Worm (Caenorhabditis elegans): ENCODE measurements around the gene M6.4.

Gene M6.4

DNA sequence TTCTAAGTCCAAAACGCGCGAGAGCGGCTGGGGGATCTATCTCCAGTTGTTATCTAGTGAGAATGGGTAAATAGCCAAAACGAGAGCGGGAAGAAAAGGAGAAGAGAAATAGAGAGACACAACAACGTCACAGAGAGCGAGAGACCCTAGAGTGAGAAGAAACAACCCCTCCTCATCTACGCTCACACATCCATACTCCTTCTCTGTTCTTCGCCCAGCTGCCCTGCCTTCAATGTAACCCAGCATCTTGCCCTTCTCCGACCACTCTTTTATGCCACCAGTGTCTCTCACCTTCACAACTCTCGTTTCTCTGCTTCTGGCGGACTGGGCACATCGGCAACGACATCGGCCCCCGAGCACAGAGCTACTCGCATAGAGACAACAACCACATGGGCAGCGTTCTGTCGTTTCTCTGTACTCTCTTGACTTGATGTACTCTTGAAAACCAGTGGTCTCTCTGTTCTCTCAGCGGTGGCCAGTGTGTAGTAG lies 35.7 kb upstream of the M6.4 start (continued):
- TF ChIP-seq blmp-1 (tag; optimal IDR thresholded peaks at IDR 0.05): peak; percentile 52
- peak; percentile 60 for TF ChIP-seq snpc-4 (tag; optimal IDR thresholded peaks at IDR 0.05)
- TF ChIP-seq elt-3 (tag; optimal IDR thresholded peaks at IDR 0.05): peak in 1 of 6 experiments; percentile 45
- TF ChIP-seq nhr-90 (tag; optimal IDR thresholded peaks at IDR 0.05; ENCODE audit: poor library complexity): peak; percentile 66
- TF ChIP-seq ceh-63 (GFP tag; optimal IDR thresholded peaks at IDR 0.05): no peak
- TF ChIP-seq dpl-1 (GFP tag; optimal IDR thresholded peaks at IDR 0.05): peak; percentile 24 to 36 (median 28)
- no peak for TF ChIP-seq lin-39 (tag; optimal IDR thresholded peaks at IDR 0.05)

DNA sequence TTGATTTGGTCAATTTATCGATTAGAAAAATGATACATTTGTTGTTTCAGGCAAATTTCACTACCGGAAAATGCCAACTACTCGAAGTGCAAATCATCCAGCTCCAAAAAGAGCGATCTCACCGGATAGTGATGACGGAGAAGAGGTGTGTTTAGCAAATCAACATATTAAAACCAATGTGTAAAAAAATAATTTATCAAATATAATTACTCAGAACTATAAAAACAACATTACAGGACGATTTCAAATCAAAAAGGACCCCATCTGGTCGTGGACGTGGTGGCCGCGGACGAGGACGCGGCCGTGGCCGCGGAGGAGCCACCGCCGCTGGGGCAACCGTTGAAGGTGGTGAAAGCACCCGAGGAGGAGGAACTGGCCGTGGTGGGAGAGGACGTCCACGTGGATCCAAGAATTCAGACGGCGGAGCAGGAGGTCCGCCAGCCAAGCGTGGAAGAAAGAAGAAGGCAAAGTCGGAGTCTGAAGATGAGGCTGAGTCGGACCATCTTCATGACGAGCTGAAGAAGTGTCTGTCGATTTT lies 35.0 kb upstream of the M6.4 start, which contains the start of gene F13C5.2:
F13C5.2 (plus strand) TSS at position 51 of the 538 bp plus-strand sequence.
- TF ChIP-seq nhr-85 (tag) (peak; percentile 34), mep-1 (tag; optimal IDR thresholded peaks at IDR 0.05) (no peak), ceh-8 (GFP tag; optimal IDR thresholded peaks at IDR 0.05) (peak; percentile 56)

DNA sequence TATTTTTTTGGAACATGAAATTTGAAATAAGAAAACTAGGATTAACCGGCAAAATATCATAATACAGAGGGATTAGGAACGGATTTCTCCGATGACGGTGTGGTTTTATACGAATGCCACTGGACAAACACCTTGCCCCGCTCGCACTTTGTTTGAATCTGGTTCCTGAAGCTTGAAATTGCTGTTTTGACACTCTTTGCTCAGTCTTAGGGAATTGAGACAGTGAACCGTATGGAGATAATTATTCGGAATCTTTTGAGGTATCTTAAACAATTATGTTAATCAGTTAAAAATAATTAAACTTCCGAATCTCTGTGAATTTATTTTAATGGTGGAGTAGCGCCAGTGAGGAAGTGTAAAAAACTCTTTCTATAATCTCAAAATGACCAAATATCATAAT lies 29.5 kb upstream of the M6.4 start, which contains the start of gene F13C5.3:
F13C5.3 (minus strand) TSS at position 101 of the 400 bp plus-strand sequence.
- TF ChIP-seq ceh-63 (GFP tag; optimal IDR thresholded peaks at IDR 0.05): no peak
- no peak for TF ChIP-seq ets-5 (GFP tag; IDR thresholded peaks at IDR 0.05)
- no peak for TF ChIP-seq unc-130 (tag; optimal IDR thresholded peaks at IDR 0.05)
- TF ChIP-seq egl-27 (tag; optimal IDR thresholded peaks at IDR 0.05): no peak
- TF ChIP-seq nhr-12 (tag; optimal IDR thresholded peaks at IDR 0.05): no peak
- no peak for TF ChIP-seq ces-1 (GFP tag; optimal IDR thresholded peaks at IDR 0.05)
- TF ChIP-seq ama-1 (optimal IDR thresholded peaks at IDR 0.05): no peak
- no peak for TF ChIP-seq aly-2 (tag; optimal IDR thresholded peaks at IDR 0.05)
- no peak for TF ChIP-seq mep-1 (tag; optimal IDR thresholded peaks at IDR 0.05)
- no peak for TF ChIP-seq elt-3 (tag; optimal IDR thresholded peaks at IDR 0.05)
- TF ChIP-seq fkh-10 (GFP tag; optimal IDR thresholded peaks at IDR 0.05): no peak
- no peak for TF ChIP-seq nhr-237 (tag; optimal IDR thresholded peaks at IDR 0.05)
- no peak for TF ChIP-seq nhr-11 (tag; optimal IDR thresholded peaks at IDR 0.05)
- no peak for TF ChIP-seq sptf-1 (tag; optimal IDR thresholded peaks at IDR 0.05)
- TF ChIP-seq nhr-90 (tag; optimal IDR thresholded peaks at IDR 0.05; ENCODE audit: poor library complexity): no peak
- TF ChIP-seq nhr-71 (tag; optimal IDR thresholded peaks at IDR 0.05): no peak
- TF ChIP-seq ceh-8 (GFP tag; optimal IDR thresholded peaks at IDR 0.05): no peak

DNA sequence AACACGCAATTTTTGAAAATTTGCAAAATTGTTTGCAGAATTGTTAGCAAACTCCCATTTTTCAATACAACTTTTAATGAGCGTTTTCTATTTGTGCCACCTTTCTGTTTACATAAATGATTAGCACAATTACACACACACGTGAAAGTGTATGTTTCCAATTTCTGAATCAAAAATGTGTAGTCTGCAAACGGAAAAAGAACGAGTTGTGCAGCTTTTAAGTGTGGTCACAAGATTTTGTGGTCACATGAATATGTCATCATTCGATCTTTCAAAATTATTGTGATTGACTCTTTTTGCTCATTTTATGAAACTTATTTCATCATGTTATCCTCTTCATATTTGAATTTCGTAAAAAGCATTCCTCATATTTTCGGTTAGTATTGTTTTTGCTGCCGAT lies 28.3 kb upstream of the M6.4 start:
- peak; percentile 44 for TF ChIP-seq fkh-8 (tag; optimal IDR thresholded peaks at IDR 0.05)
- TF ChIP-seq lin-39 (tag; optimal IDR thresholded peaks at IDR 0.05): no peak
- no peak for TF ChIP-seq fkh-4 (tag; optimal IDR thresholded peaks at IDR 0.05; ENCODE audit: borderline replicate concordance)
- TF ChIP-seq jun-1 (tag; optimal IDR thresholded peaks at IDR 0.05): peak; percentile 35
- TF ChIP-seq snu-23 (GFP tag; optimal IDR thresholded peaks at IDR 0.05): no peak
- TF ChIP-seq hlh-17 (GFP tag; optimal IDR thresholded peaks at IDR 0.05; ENCODE audit: borderline replicate concordance): no peak
- TF ChIP-seq alr-1 (tag; optimal IDR thresholded peaks at IDR 0.05; ENCODE audit: borderline replicate concordance): no peak
- no peak for TF ChIP-seq unc-130 (tag; optimal IDR thresholded peaks at IDR 0.05)
- no peak for TF ChIP-seq efl-1 (optimal IDR thresholded peaks at IDR 0.05)
- peak in 1 of 2 experiments; percentile 60 for TF ChIP-seq efl-1 (GFP tag; optimal IDR thresholded peaks at IDR 0.05 in 1 of 2)
- peak; percentile 49 for TF ChIP-seq nhr-20 (tag; optimal IDR thresholded peaks at IDR 0.05)
- no peak for TF ChIP-seq nhr-77 (tag; optimal IDR thresholded peaks at IDR 0.05)
- no peak for TF ChIP-seq sptf-1 (tag; optimal IDR thresholded peaks at IDR 0.05)
- peak; percentile 64 for TF ChIP-seq elt-2 (tag; optimal IDR thresholded peaks at IDR 0.05)
- TF ChIP-seq lin-14 (GFP tag; optimal IDR thresholded peaks at IDR 0.05): peak; percentile 73
- TF ChIP-seq ama-1 (optimal IDR thresholded peaks at IDR 0.05): no peak
- TF ChIP-seq nhr-12 (tag; optimal IDR thresholded peaks at IDR 0.05): no peak
- TF ChIP-seq lir-3 (tag; optimal IDR thresholded peaks at IDR 0.05; ENCODE audit: poor library complexity): peak; percentile 30
- TF ChIP-seq grh-1 (GFP tag; IDR thresholded peaks at IDR 0.05): no peak
- no peak for TF ChIP-seq ceh-82 (tag; optimal IDR thresholded peaks at IDR 0.05)
- peak; percentile 65 for TF ChIP-seq ceh-8 (GFP tag; optimal IDR thresholded peaks at IDR 0.05)
- TF ChIP-seq ces-1 (GFP tag; optimal IDR thresholded peaks at IDR 0.05): no peak
- TF ChIP-seq nhr-11 (tag; optimal IDR thresholded peaks at IDR 0.05): no peak
- TF ChIP-seq unc-86 (tag; optimal IDR thresholded peaks at IDR 0.05): no peak
- peak; percentile 54 for TF ChIP-seq nhr-71 (tag; optimal IDR thresholded peaks at IDR 0.05)
- no peak for TF ChIP-seq ztf-4 (tag; optimal IDR thresholded peaks at IDR 0.05)
- TF ChIP-seq xbp-1 (tag; optimal IDR thresholded peaks at IDR 0.05): no peak
- no peak for TF ChIP-seq C34B4.2 (tag; optimal IDR thresholded peaks at IDR 0.05)
- TF ChIP-seq Y116A8C.19 (tag; optimal IDR thresholded peaks at IDR 0.05; ENCODE audit: borderline replicate concordance): no peak
- no peak for TF ChIP-seq C04F5.9 (tag; optimal IDR thresholded peaks at IDR 0.05)
- TF ChIP-seq aly-2 (tag; optimal IDR thresholded peaks at IDR 0.05): no peak
- TF ChIP-seq unc-62 (GFP tag; optimal IDR thresholded peaks at IDR 0.05): no peak
